Fruit fly (Drosophila melanogaster) whole organism, pupa: ENCODE results near the gene CAH5.

ENCODE experiments used
- CG10348 ChIP-seq: fragments of 200-800 bp; sonication (Bioruptor generic); IDR thresholded peaks from 2 replicates; pipeline ENCODE4 v1.3.6; 2022; ENCODE audit warnings: missing biosample characterization, missing genetic modification characterization
- CG12605 ChIP-seq: fragments of 200-800 bp; sonication (Bioruptor generic); IDR thresholded peaks from 2 replicates; pipeline ENCODE4 v1.3.6; 2022; ENCODE audit warnings: missing biosample characterization, missing genetic modification characterization
- CG13204 ChIP-seq: fragments of 200-800 bp; sonication (Bioruptor generic); optimal IDR thresholded peaks from 2 replicates; lab custom pipeline; 2018; ENCODE audit warnings: missing biosample characterization, mild to moderate bottlenecking, missing genetic modification characterization, moderate library complexity
- CG14655 ChIP-seq: fragments of 200-800 bp; sonication (Bioruptor generic); optimal IDR thresholded peaks from 3 replicates; lab custom pipeline; 2017; ENCODE audit warnings: mild to moderate bottlenecking, missing biosample characterization, missing genetic modification reagents, missing genetic modification characterization
- CG15710 ChIP-seq: fragments of 200-800 bp; sonication (Bioruptor generic); optimal IDR thresholded peaks from 2 replicates; lab custom pipeline; 2018; ENCODE audit warnings: missing biosample characterization, mild to moderate bottlenecking, missing genetic modification characterization, moderate library complexity
- CG17806 ChIP-seq: fragments of 200-800 bp; sonication (Bioruptor generic); optimal IDR thresholded peaks from 2 replicates; lab custom pipeline; 2018; ENCODE audit warnings: missing biosample characterization, mild to moderate bottlenecking, missing genetic modification characterization, moderate library complexity
- CG32121 ChIP-seq: fragments of 200-800 bp; sonication (Bioruptor generic); IDR thresholded peaks from 2 replicates; pipeline ENCODE4 v1.3.6; 2022; ENCODE audit warnings: missing biosample characterization, missing genetic modification characterization
- CG34367 ChIP-seq: fragments of 200-800 bp; sonication (Bioruptor generic); optimal IDR thresholded peaks from 2 replicates; lab custom pipeline; 2018; ENCODE audit warnings: missing biosample characterization, mild to moderate bottlenecking, missing genetic modification characterization
- CG4496 ChIP-seq: fragments of 200-800 bp; sonication (Bioruptor generic); IDR thresholded peaks from 3 replicates; pipeline ENCODE4 v1.3.6; 2022; ENCODE audit warnings: missing biosample characterization, missing genetic modification characterization
- CG8159 ChIP-seq: fragments of 200-800 bp; sonication (Bioruptor generic); optimal IDR thresholded peaks from 3 replicates; lab custom pipeline; 2018; ENCODE audit warnings: missing biosample characterization, mild to moderate bottlenecking, missing genetic modification characterization, moderate library complexity
- CG8301 ChIP-seq: fragments of 200-800 bp; sonication (Bioruptor generic); optimal IDR thresholded peaks from 2 replicates; lab custom pipeline; 2018; ENCODE audit warnings: missing biosample characterization, mild to moderate bottlenecking, missing genetic modification characterization
- CG9948 ChIP-seq: fragments of 200-800 bp; sonication (Bioruptor generic); optimal IDR thresholded peaks from 2 replicates; lab custom pipeline; 2018; ENCODE audit warnings: missing biosample characterization, mild to moderate bottlenecking, missing genetic modification characterization, moderate library complexity
- D1 ChIP-seq: fragments of 200-800 bp; sonication (Bioruptor generic); optimal IDR thresholded peaks from 2 replicates; lab custom pipeline; 2018; ENCODE audit warnings: missing biosample characterization, mild to moderate bottlenecking, missing genetic modification characterization, moderate library complexity
- EcR ChIP-seq: fragments of 200-800 bp; sonication (Bioruptor generic); optimal IDR thresholded peaks from 3 replicates; lab custom pipeline; 2019; ENCODE audit warnings: missing biosample characterization, missing genetic modification characterization, mild to moderate bottlenecking, moderate library complexity, missing genetic modification reagents
- Ets98B ChIP-seq: fragments of 200-800 bp; sonication (Bioruptor generic); IDR thresholded peaks from 2 replicates; pipeline ENCODE4 v1.3.6; 2022; ENCODE audit warnings: missing biosample characterization, missing genetic modification characterization
- Pif1A ChIP-seq: fragments of 200-800 bp; sonication (Bioruptor generic); optimal IDR thresholded peaks from 3 replicates; lab custom pipeline; 2016; ENCODE audit warnings: missing biosample characterization, missing genetic modification characterization
- Pif1B ChIP-seq: fragments of 200-800 bp; sonication (Bioruptor generic); optimal IDR thresholded peaks from 3 replicates; lab custom pipeline; 2016; ENCODE audit warnings: missing biosample characterization, missing genetic modification characterization
- Snoo ChIP-seq: fragments of 200-800 bp; sonication (Bioruptor generic); optimal IDR thresholded peaks from 3 replicates; lab custom pipeline; 2017; ENCODE audit warnings: missing biosample characterization, mild to moderate bottlenecking, missing genetic modification characterization, inconsistent platforms
- fd96Ca ChIP-seq: fragments of 200-800 bp; sonication (Bioruptor generic); IDR thresholded peaks from 3 replicates; pipeline ENCODE4 v1.3.6; 2022; ENCODE audit warnings: missing biosample characterization, missing genetic modification characterization
- gl ChIP-seq: fragments of 200-800 bp; sonication (Bioruptor generic); optimal IDR thresholded peaks from 2 replicates; lab custom pipeline; 2018; ENCODE audit warnings: missing biosample characterization, mild to moderate bottlenecking, missing genetic modification characterization
- rn ChIP-seq: fragments of 200-800 bp; sonication (Bioruptor generic); IDR thresholded peaks from 2 replicates; pipeline ENCODE4 v1.3.6; 2022; ENCODE audit warnings: missing biosample characterization, missing genetic modification characterization

Gene CAH5

DNA sequence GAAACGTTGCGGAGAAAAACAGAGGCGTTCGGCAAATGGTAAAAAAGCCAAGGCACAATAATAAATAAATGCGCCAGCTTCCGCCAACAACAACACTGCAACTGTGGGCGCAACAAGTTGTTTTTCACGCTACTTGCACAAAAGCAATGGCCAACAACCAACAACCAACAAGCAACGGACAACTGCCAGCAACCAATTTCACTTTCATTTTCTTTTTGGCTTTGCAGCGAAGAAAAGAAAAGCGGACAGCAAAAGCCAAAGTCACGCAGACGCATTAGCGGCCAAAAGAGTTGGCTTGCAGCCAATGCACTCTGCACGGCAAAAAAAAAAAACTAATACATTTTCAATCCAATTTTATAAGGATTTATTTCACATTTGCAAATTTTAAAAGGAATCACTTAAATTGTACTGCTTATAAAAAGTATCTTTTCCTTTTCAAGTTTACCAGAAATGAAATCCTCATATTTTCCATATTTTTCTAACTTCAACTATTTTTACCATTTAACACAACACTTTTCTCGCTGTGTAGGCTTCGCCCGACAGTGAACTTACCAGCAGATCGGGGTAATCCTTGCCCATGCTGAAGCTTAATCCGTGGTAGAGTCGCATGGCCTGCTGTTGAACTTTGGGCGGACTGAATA lies 11.1 kb upstream of the CAH5 start:
- TF ChIP-seq Pif1A (GFP tag; lab: Kevin White, UChicago): peak; percentile 55
- no peak for TF ChIP-seq CG10348 (GFP tag; lab: Robert Waterston, UW)
- TF ChIP-seq CG8159 (tag; lab: Kevin White, UChicago): no peak
- TF ChIP-seq rn: no peak
- TF ChIP-seq CG12605 (GFP tag; lab: Robert Waterston, UW): peak; percentile 60
- TF ChIP-seq CG13204 (GFP tag; lab: Kevin White, UChicago): no peak
- TF ChIP-seq Pif1B (GFP tag; lab: Kevin White, UChicago): peak; percentile 23
- no peak for TF ChIP-seq CG17806 (tag; lab: Kevin White, UChicago)
- peak; percentile 81 for TF ChIP-seq Ets98B
- peak; percentile 4 for TF ChIP-seq CG34367 (tag; lab: Kevin White, UChicago)
- no peak for TF ChIP-seq EcR (GFP tag; lab: Kevin White, UChicago)
- TF ChIP-seq CG15710 (tag; lab: Kevin White, UChicago): no peak
- TF ChIP-seq CG4496 (GFP tag; lab: Robert Waterston, UW): peak; percentile 74; the same call in 2 of the 3 replicates
- TF ChIP-seq CG9948: no peak
- TF ChIP-seq CG32121 (GFP tag; lab: Robert Waterston, UW): peak; percentile 82
- TF ChIP-seq D1: no peak
- TF ChIP-seq fd96Ca (GFP tag; lab: Robert Waterston, UW): 0 out of 3 replicates have a peak, but pooled peaks have one; percentile 52
- no peak for TF ChIP-seq Snoo (tag; lab: Kevin White, UChicago)
- TF ChIP-seq CG14655 (GFP tag; lab: Kevin White, UChicago): no peak
- TF ChIP-seq CG8301: peak; percentile 58
- TF ChIP-seq gl: no peak

dm6 chr3R:31252093-31252962 lies 10.1 kb upstream of the CAH5 start, which contains the start of the genes qless and mRpL32:
Gene qless (minus strand): TSS chr3R:31252608.
Gene mRpL32 (plus strand): TSS chr3R:31252872.
- TF ChIP-seq gl (no peak), CG8159 (tag; lab: Kevin White, UChicago) (no peak), Snoo (tag; lab: Kevin White, UChicago) (no peak), Pif1A (GFP tag; lab: Kevin White, UChicago) (no peak), Ets98B (peak; percentile 69), CG8301 (no peak), CG17806 (tag; lab: Kevin White, UChicago) (peak; percentile 52), rn (peak; percentile 62; the same call in 1 of the 2 replicates), CG13204 (GFP tag; lab: Kevin White, UChicago) (no peak), fd96Ca (GFP tag; lab: Robert Waterston, UW) (peak; percentile 65; the same call in 2 of the 3 replicates), CG32121 (GFP tag; lab: Robert Waterston, UW) (peak; percentile 64), EcR (GFP tag; lab: Kevin White, UChicago) (peak; percentile 68), CG15710 (tag; lab: Kevin White, UChicago) (no peak), CG9948 (peak; percentile 31), CG14655 (GFP tag; lab: Kevin White, UChicago) (no peak), CG34367 (tag; lab: Kevin White, UChicago) (no peak), Pif1B (GFP tag; lab: Kevin White, UChicago) (no peak), D1 (no peak), CG4496 (GFP tag; lab: Robert Waterston, UW) (peak; percentile 77; the same call in 2 of the 3 replicates)
- TF ChIP-seq, all 21 proteins: peak for 8

DNA sequence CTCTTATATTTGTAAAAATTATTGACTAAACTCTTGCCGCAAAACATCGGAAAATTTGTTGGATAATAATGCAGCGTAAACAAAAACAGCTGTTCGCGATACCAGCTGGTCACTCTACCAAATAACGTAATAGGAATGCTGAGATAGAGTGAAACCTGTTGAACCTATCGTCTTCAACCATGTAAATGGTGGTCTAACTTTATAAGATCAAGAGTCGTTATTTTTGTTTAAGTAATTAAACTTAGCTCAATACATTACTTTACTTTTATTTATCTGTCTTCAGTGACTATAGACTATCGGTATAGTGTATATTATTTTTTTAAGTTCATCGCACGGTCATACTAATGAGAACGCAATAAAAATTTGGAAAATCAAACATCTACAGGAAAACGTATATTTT lies 7.6 kb upstream of the CAH5 start, which contains the start of the genes CG1750 and spn-F:
TSS of gene CG1750 (minus strand) at position 93 of the 400 bp plus-strand sequence.
TSS of gene spn-F (plus strand) at position 320 of the 400 bp plus-strand sequence.
- TF ChIP-seq CG34367 (tag; lab: Kevin White, UChicago): no peak
- TF ChIP-seq CG17806 (tag; lab: Kevin White, UChicago): no peak
- TF ChIP-seq CG8301: no peak
- TF ChIP-seq Ets98B: no peak
- no peak for TF ChIP-seq CG4496 (GFP tag; lab: Robert Waterston, UW)
- TF ChIP-seq Pif1A (GFP tag; lab: Kevin White, UChicago): no peak
- no peak for TF ChIP-seq CG8159 (tag; lab: Kevin White, UChicago)
- no peak for TF ChIP-seq CG14655 (GFP tag; lab: Kevin White, UChicago)
- TF ChIP-seq fd96Ca (GFP tag; lab: Robert Waterston, UW): no peak
- no peak for TF ChIP-seq CG15710 (tag; lab: Kevin White, UChicago)
- TF ChIP-seq CG9948: no peak
- TF ChIP-seq rn: no peak
- TF ChIP-seq Pif1B (GFP tag; lab: Kevin White, UChicago): no peak

DNA sequence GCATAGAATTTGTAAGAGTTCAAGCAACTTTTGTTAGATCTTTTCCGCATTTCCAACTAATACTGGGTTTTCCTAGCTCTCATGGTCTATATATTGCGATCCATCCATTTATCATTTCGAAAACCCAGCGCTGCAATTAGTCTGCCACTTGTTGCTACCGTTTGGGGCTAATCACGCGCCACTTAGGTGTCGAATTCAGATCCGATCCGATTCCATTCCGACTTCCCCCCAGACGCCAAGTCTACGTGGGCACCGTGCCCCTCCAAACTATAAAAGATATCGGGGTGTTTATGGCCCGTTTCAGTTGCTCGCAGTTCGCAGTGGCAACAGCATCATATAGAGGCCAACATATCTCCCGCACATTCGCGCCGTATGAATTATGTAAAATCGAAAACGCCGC lies 5.1 kb upstream of the CAH5 start, which contains the start of gene CAH6:
TSS of gene CAH6 (plus strand) at position 301 of the 400 bp plus-strand sequence.
- TF ChIP-seq Snoo (tag; lab: Kevin White, UChicago) (no peak), D1 (no peak)

dm6 chr3R:31259947-31260346 lies 2.5 kb upstream of the CAH5 start, which contains the start of gene CAH16:
Gene CAH16 (plus strand): TSS chr3R:31260247.
- no peak for TF ChIP-seq CG4496 (GFP tag; lab: Robert Waterston, UW)
- TF ChIP-seq EcR (GFP tag; lab: Kevin White, UChicago): no peak
- TF ChIP-seq Ets98B: no peak
- no peak for TF ChIP-seq CG14655 (GFP tag; lab: Kevin White, UChicago)
- no peak for TF ChIP-seq rn
- TF ChIP-seq Pif1B (GFP tag; lab: Kevin White, UChicago): no peak
- TF ChIP-seq gl: no peak
- no peak for TF ChIP-seq CG34367 (tag; lab: Kevin White, UChicago)
- TF ChIP-seq Pif1A (GFP tag; lab: Kevin White, UChicago): no peak
- TF ChIP-seq CG32121 (GFP tag; lab: Robert Waterston, UW): no peak
- no peak for TF ChIP-seq Snoo (tag; lab: Kevin White, UChicago)
- TF ChIP-seq CG13204 (GFP tag; lab: Kevin White, UChicago): no peak
- TF ChIP-seq CG12605 (GFP tag; lab: Robert Waterston, UW): no peak
- TF ChIP-seq fd96Ca (GFP tag; lab: Robert Waterston, UW): no peak
- no peak for TF ChIP-seq D1
- no peak for TF ChIP-seq CG9948
- no peak for TF ChIP-seq CG17806 (tag; lab: Kevin White, UChicago)
- TF ChIP-seq CG8301: no peak
- TF ChIP-seq CG8159 (tag; lab: Kevin White, UChicago): no peak
